Fruit fly (Drosophila melanogaster): Measurements from ENCODE around the gene Dhc16F.

The Dhc16F gene

DNA sequence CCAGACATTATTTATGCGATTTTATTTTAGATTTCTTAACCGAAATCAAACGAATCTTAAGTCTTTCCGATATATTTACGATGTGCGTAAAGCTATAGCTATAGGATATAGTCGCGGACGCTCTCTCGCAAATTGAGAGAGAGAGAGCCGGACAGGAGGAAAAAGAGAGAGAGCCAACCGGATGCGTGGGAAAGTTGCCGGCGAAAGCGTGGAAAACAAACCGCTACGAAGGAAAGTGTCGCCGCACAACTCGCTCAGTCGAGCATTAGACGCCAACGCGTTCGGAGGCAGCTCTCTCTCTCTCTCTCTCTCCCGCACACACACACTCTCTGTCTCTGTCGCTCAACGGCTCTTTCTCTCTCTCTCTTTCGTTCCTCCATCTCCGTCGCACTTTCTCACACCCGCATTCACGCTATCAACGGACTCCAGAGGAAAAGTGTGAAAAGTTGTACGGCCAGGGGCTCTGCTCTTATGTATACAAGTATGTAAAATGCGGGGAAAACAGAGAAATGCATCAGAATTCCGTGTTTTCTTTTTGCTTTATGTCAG, 40.6 kb upstream of the Dhc16F start, which contains the start of gene CG6867 (continued):
- TF ChIP-seq CG34422 (GFP tag; IDR thresholded peaks at IDR 0.05), result 0 out of 3 replicates have a peak, but pooled peaks have one; percentile 18
- TF ChIP-seq Six4 (GFP tag; optimal IDR thresholded peaks at IDR 0.05), result no peak
- peak; percentile 35; the same call in 1 of the 2 replicates for TF ChIP-seq Adf1 (GFP tag; IDR thresholded peaks at IDR 0.05)
- TF ChIP-seq caup (GFP tag; optimal IDR thresholded peaks at IDR 0.05; ENCODE audit: severe bottlenecking), result no peak

DNA sequence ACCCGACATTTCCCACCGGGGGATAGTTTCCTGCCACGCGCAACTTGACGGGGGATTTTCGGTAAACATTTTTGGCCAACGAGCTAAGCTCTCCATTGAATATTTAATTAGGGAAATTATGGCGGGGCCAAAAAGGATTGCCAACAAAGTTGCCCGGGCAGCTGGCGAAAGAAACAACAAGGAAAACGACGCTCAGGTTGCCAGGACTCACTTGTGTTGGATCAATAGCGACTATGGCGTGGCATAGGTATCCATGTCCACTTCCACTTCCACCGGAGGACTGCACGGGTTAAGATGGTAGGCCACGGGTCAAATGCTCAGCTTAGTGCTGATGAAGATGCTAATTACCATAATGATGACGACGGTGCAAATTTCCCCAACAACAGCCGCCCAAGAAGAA, 20.6 kb upstream of the Dhc16F start, which contains the start of gene CG15373:
CG15373 (plus strand) TSS at position 301 of the 400 bp plus-strand sequence.
- TF ChIP-seq CG9437 (GFP tag; optimal IDR thresholded peaks at IDR 0.05), result no peak
- TF ChIP-seq danr (GFP tag; IDR thresholded peaks at IDR 0.05), result no peak

DNA sequence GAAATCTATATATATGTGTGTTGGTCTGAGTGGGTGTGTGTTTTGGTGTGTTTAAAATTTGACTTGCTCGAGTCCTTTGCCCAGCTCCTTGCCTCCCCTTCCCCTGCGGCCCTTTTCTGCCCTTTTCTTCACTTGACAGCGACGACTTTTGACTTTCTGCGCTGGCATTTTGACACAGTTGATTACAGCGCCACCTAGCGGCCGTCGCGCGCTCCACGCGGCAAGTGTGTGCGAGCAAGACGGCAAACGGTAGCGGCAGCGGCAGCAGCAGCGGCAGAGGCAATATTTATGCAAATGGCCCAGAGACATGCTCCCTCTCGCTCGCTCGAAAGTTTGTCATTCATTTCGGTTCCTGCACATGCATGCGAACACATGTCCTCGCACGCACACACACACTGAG, 12.1 kb upstream of the Dhc16F start:
- no peak for TF ChIP-seq Nf-YA (GFP tag; IDR thresholded peaks at IDR 0.05)
- TF ChIP-seq Ets65A (GFP tag), result peak; percentile 84
- TF ChIP-seq CG7928 (GFP tag; optimal IDR thresholded peaks at IDR 0.05), result no peak
- peak in 1 of 2 experiments; percentile 7 for TF ChIP-seq Hr51 (GFP tag; optimal IDR thresholded peaks at IDR 0.05)
- TF ChIP-seq CG8388 (GFP tag; optimal IDR thresholded peaks at IDR 0.05), result no peak
- no peak for TF ChIP-seq Mes4 (GFP tag; optimal IDR thresholded peaks at IDR 0.05)
- TF ChIP-seq CG1832 (GFP tag; optimal IDR thresholded peaks at IDR 0.05), result peak; percentile 32
- peak; percentile 86 for TF ChIP-seq CTCF (GFP tag; optimal IDR thresholded peaks at IDR 0.05)
- peak; percentile 62 for TF ChIP-seq Adf1 (GFP tag; IDR thresholded peaks at IDR 0.05)

DNA sequence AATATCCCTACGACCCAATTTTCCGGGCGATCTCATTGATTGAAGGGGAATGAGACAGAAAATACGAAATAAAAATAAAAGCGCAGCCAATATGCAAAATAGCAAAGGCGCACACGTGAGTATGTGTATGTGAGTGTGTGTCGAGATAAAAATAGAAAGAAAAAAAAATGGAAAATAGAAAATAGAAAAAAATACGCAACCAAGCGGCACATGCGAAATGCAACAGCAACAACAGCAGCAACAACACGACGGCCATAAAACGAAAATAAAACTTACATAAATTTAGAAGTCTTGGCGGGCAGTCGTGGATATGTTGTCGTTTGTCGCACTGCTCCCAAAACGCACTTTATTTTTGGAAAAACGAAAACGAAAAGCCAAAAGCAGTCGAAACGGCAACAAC, 7.1 kb upstream of the Dhc16F start:
- TF ChIP-seq Drgx (GFP tag; IDR thresholded peaks at IDR 0.05) (0 out of 2 replicates have a peak, but pooled peaks have one; percentile 30), Doc2 (GFP tag; IDR thresholded peaks at IDR 0.05) (no peak)

DNA sequence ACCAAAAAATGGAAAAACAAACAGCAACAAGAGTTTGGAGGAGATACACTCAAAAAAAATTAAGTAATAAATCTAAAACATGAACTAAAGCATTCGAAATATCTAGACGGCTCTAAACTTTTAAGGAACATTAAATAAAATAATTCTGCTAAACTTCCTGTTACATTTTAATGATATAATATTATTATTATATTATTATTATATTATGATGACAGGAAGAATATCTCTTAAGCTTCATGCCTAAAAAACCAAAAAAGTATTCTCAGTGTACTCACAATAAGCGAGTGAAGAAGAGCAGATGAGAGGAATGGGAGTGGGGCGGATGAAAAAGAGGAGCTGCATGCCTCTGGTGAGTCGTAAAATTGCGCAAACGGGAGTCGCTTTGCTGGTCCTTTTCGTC, 6.2 kb upstream of the Dhc16F start:
- TF ChIP-seq Antp (GFP tag; optimal IDR thresholded peaks at IDR 0.05), result no peak
- TF ChIP-seq CG8478 (optimal IDR thresholded peaks at IDR 0.05), result no peak
- TF ChIP-seq unc-4 (GFP tag; IDR thresholded peaks at IDR 0.05; ENCODE audit: partially characterized antibody), result no peak
- TF ChIP-seq CG6791 (GFP tag; IDR thresholded peaks at IDR 0.05; ENCODE audit: partially characterized antibody), result no peak
- TF ChIP-seq CG2678 (tag; optimal IDR thresholded peaks at IDR 0.05), result peak; percentile 66
- TF ChIP-seq ttk (GFP tag; IDR thresholded peaks at IDR 0.05), result no peak
- TF ChIP-seq CG17361 (GFP tag; IDR thresholded peaks at IDR 0.05), result 0 out of 3 replicates have a peak, but pooled peaks have one; percentile 11
- no peak for TF ChIP-seq Ravus (GFP tag; IDR thresholded peaks at IDR 0.05)
- TF ChIP-seq Ssrp (tag; optimal IDR thresholded peaks at IDR 0.05), result no peak
- TF ChIP-seq Hr51 (GFP tag; optimal IDR thresholded peaks at IDR 0.05), result no peak
- TF ChIP-seq Mrtf (GFP tag; IDR thresholded peaks at IDR 0.05), result no peak
- TF ChIP-seq CG2120 (GFP tag; optimal IDR thresholded peaks at IDR 0.05), result peak; percentile 30
- no peak for TF ChIP-seq Opbp (GFP tag; IDR thresholded peaks at IDR 0.05; ENCODE audit: partially characterized antibody)
- peak; percentile 44 for TF ChIP-seq lab (GFP tag; optimal IDR thresholded peaks at IDR 0.05)
- peak; percentile 8 for TF ChIP-seq CG2712 (tag; optimal IDR thresholded peaks at IDR 0.05)
- TF ChIP-seq CG15514 (GFP tag; optimal IDR thresholded peaks at IDR 0.05), result peak; percentile 1
- peak; percentile 41 for TF ChIP-seq CG11504 (tag; optimal IDR thresholded peaks at IDR 0.05)
- no peak for TF ChIP-seq ap (GFP tag; IDR thresholded peaks at IDR 0.05)
- no peak for TF ChIP-seq CG13624 (GFP tag; optimal IDR thresholded peaks at IDR 0.05)
- TF ChIP-seq grau (tag; optimal IDR thresholded peaks at IDR 0.05), result peak; percentile 26
- 0 out of 2 replicates have a peak, but pooled peaks have one; percentile 16 for TF ChIP-seq CG31441 (GFP tag; IDR thresholded peaks at IDR 0.05)
- TF ChIP-seq CG10274 (GFP tag; optimal IDR thresholded peaks at IDR 0.05), result no peak
- TF ChIP-seq org-1 (GFP tag; optimal IDR thresholded peaks at IDR 0.05), result no peak
- TF ChIP-seq HLH3B (GFP tag; IDR thresholded peaks at IDR 0.05), result no peak
- peak; percentile 5 for TF ChIP-seq CG12659 (GFP tag; optimal IDR thresholded peaks at IDR 0.05)
- no peak for TF ChIP-seq bsh (GFP tag; optimal IDR thresholded peaks at IDR 0.05)
- peak; percentile 31 for TF ChIP-seq Meics (GFP tag; optimal IDR thresholded peaks at IDR 0.05)
- peak; percentile 15 for TF ChIP-seq cwo (GFP tag; optimal IDR thresholded peaks at IDR 0.05)
- no peak for TF ChIP-seq CG6683 (GFP tag; optimal IDR thresholded peaks at IDR 0.05)
